Worm (Caenorhabditis elegans) whole organism, midembryonic: Measurements from ENCODE around the gene spe-41.

Source experiments
- cog-1 ChIP-seq: sonication (generic microtip); optimal IDR thresholded peaks from 2 replicates; lab custom pipeline; 2016; ENCODE audit warnings: missing genetic modification characterization, missing compliant biosample characterization
- flt-1 ChIP-seq: fragments of 200-800 bp; sonication (Bioruptor generic); IDR thresholded peaks from 2 replicates; pipeline ENCODE4 v1.3.6; 2022; ENCODE audit warnings: missing genetic modification characterization, missing compliant biosample characterization
- klf-2 ChIP-seq: fragments of 200-800 bp; sonication (Bioruptor generic); conservative IDR thresholded peaks from 2 replicates; pipeline ENCODE4 v1.3.6; 2022; ENCODE audit warnings: missing genetic modification reagents, missing genetic modification characterization, missing compliant biosample characterization
- med-1 ChIP-seq: sonication (generic microtip); optimal IDR thresholded peaks from 2 replicates; lab custom pipeline; 2017; ENCODE audit warnings: missing genetic modification characterization, mild to moderate bottlenecking, missing compliant biosample characterization, antibody characterized with exemption, missing genetic modification reagents; ENCODE audit not compliant: insufficient read depth
- ref-1 ChIP-seq: fragments of 200-800 bp; sonication (Bioruptor generic); conservative IDR thresholded peaks from 2 replicates; pipeline ENCODE4 v1.3.6; 2022; ENCODE audit warnings: missing genetic modification reagents, missing genetic modification characterization, missing compliant biosample characterization
- ztf-23 ChIP-seq: fragments of 200-800 bp; sonication (Bioruptor generic); IDR thresholded peaks from 2 replicates; pipeline ENCODE4 v1.3.6; 2022; ENCODE audit warnings: missing genetic modification reagents, missing genetic modification characterization, missing compliant biosample characterization
- ztf-29 ChIP-seq: fragments of 200-800 bp; sonication (Bioruptor generic); IDR thresholded peaks from 2 replicates; pipeline ENCODE4 v1.3.6; 2022; ENCODE audit warnings: missing genetic modification reagents, missing genetic modification characterization, missing compliant biosample characterization

ce11 chrIII:3488224-3488623 lies 44.2 kb upstream of the spe-41 start, which contains the start of gene C34C12.7:
- TF ChIP-seq ref-1 (no peak), ztf-23 (GFP tag; lab: Robert Waterston, UW) (no peak), med-1 (GFP tag; lab: Kevin White, UChicago) (no peak), ztf-29 (GFP tag; lab: Robert Waterston, UW) (no peak), klf-2 (no peak), flt-1 (GFP tag; lab: Robert Waterston, UW) (no peak), cog-1 (tag; lab: Kevin White, UChicago) (no peak)
